Worm (Caenorhabditis elegans) whole organism, young adult: ENCODE measurements around the gene Y50E8A.1.

ENCODE experiments used
- D2030.7 ChIP-seq: fragments of 200-800 bp; sonication (Bioruptor generic); IDR thresholded peaks from 2 replicates; pipeline ENCODE4 v1.3.6; 2022; ENCODE audit warnings: missing genetic modification reagents, missing genetic modification characterization, missing compliant biosample characterization
- F10E7.11 ChIP-seq: sonication (generic microtip); optimal IDR thresholded peaks from 2 replicates; lab custom pipeline; 2017; ENCODE audit warnings: mild to moderate bottlenecking, missing genetic modification characterization, moderate library complexity, missing compliant biosample characterization
- F23B12.7 ChIP-seq: sonication (generic microtip); optimal IDR thresholded peaks from 2 replicates; lab custom pipeline; 2017; ENCODE audit warnings: missing genetic modification characterization, mild to moderate bottlenecking, missing compliant biosample characterization, antibody characterized with exemption, moderate library complexity; ENCODE audit not compliant: insufficient read depth
- F39B2.1 ChIP-seq: fragments of 200-800 bp; sonication (Bioruptor generic); IDR thresholded peaks from 2 replicates; pipeline ENCODE4 v1.3.6; 2022; ENCODE audit warnings: missing genetic modification reagents, missing genetic modification characterization, missing compliant biosample characterization
- F52B5.7 ChIP-seq: sonication (generic microtip); optimal IDR thresholded peaks from 2 replicates; lab custom pipeline; 2016; ENCODE audit warnings: mild to moderate bottlenecking, missing genetic modification characterization, missing compliant biosample characterization
- F55B11.4 ChIP-seq: sonication (generic microtip); optimal IDR thresholded peaks from 2 replicates; lab custom pipeline; 2016; ENCODE audit warnings: missing compliant biosample characterization, missing genetic modification characterization, borderline replicate concordance; ENCODE audit not compliant: insufficient read depth
- F57C9.4 ChIP-seq: sonication (generic microtip); optimal IDR thresholded peaks from 2 replicates; lab custom pipeline; 2017; ENCODE audit warnings: mild to moderate bottlenecking, missing genetic modification characterization, missing compliant biosample characterization
- K12H6.12 ChIP-seq: fragments of 200-800 bp; sonication (Bioruptor generic); optimal IDR thresholded peaks from 2 replicates; lab custom pipeline; 2018; ENCODE audit warnings: mild to moderate bottlenecking, missing genetic modification characterization, missing compliant biosample characterization
- T07F8.4 ChIP-seq: sonication (generic microtip); optimal IDR thresholded peaks from 2 replicates; lab custom pipeline; 2016; ENCODE audit warnings: mild to moderate bottlenecking, missing genetic modification characterization, moderate library complexity, missing compliant biosample characterization
- T26A5.8 ChIP-seq: sonication (generic microtip); optimal IDR thresholded peaks from 2 replicates; lab custom pipeline; 2016; ENCODE audit warnings: missing genetic modification characterization, missing compliant biosample characterization
- Y53G8AR.9 ChIP-seq: fragments of 200-800 bp; sonication (Bioruptor generic); conservative IDR thresholded peaks from 2 replicates; pipeline ENCODE4 v1.3.6; 2022; ENCODE audit warnings: missing genetic modification reagents, missing genetic modification characterization, missing compliant biosample characterization
- Y56A3A.18 ChIP-seq: fragments of 200-800 bp; sonication (Bioruptor generic); IDR thresholded peaks from 2 replicates; pipeline ENCODE4 v1.3.6; 2022; ENCODE audit warnings: missing genetic modification reagents, missing genetic modification characterization, missing compliant biosample characterization
- akir-1 ChIP-seq: fragments of 200-800 bp; sonication (Bioruptor generic); optimal IDR thresholded peaks from 2 replicates; lab custom pipeline; 2018; ENCODE audit warnings: mild to moderate bottlenecking, missing genetic modification characterization, moderate library complexity, missing compliant biosample characterization
- ceh-27 ChIP-seq: fragments of 200-800 bp; sonication (Bioruptor generic); optimal IDR thresholded peaks from 2 replicates; lab custom pipeline; 2018; ENCODE audit warnings: mild to moderate bottlenecking, missing genetic modification characterization, moderate library complexity, missing compliant biosample characterization
- ceh-40 ChIP-seq: fragments of 200-800 bp; sonication (Bioruptor generic); IDR thresholded peaks from 2 replicates; pipeline ENCODE4 v1.3.6; 2022; ENCODE audit warnings: missing genetic modification characterization, missing compliant biosample characterization
- ceh-79 ChIP-seq: sonication (generic microtip); optimal IDR thresholded peaks from 2 replicates; lab custom pipeline; 2017; ENCODE audit warnings: mild to moderate bottlenecking, missing genetic modification characterization, missing compliant biosample characterization
- ceh-91 ChIP-seq: fragments of 200-800 bp; sonication (Bioruptor generic); IDR thresholded peaks from 2 replicates; pipeline ENCODE4 v1.3.6; 2022; ENCODE audit warnings: missing genetic modification reagents, missing genetic modification characterization, missing compliant biosample characterization
- chd-7 ChIP-seq: sonication (generic microtip); optimal IDR thresholded peaks from 2 replicates; lab custom pipeline; 2016; ENCODE audit warnings: mild to moderate bottlenecking, missing genetic modification characterization, moderate library complexity, missing compliant biosample characterization
- egl-18 ChIP-seq: fragments of 200-800 bp; sonication (Bioruptor generic); IDR thresholded peaks from 2 replicates; pipeline ENCODE4 v1.3.6; 2022; ENCODE audit warnings: missing genetic modification reagents, missing genetic modification characterization, missing compliant biosample characterization
- egrh-3 ChIP-seq: fragments of 200-800 bp; sonication (Bioruptor generic); IDR thresholded peaks from 2 replicates; pipeline ENCODE4 v1.3.6; 2022; ENCODE audit warnings: missing genetic modification reagents, missing genetic modification characterization, missing compliant biosample characterization
- ekl-4 ChIP-seq: fragments of 200-800 bp; sonication (Bioruptor generic); IDR thresholded peaks from 2 replicates; pipeline ENCODE4 v1.3.6; 2022; ENCODE audit warnings: missing genetic modification reagents, missing genetic modification characterization, missing compliant biosample characterization
- ets-4 ChIP-seq: fragments of 200-800 bp; sonication (Bioruptor generic); optimal IDR thresholded peaks from 2 replicates; lab custom pipeline; 2018; ENCODE audit warnings: mild to moderate bottlenecking, missing genetic modification characterization, missing compliant biosample characterization
- hmg-1.2 ChIP-seq: fragments of 200-800 bp; sonication (Bioruptor generic); IDR thresholded peaks from 2 replicates; pipeline ENCODE4 v1.3.6; 2022; ENCODE audit warnings: missing genetic modification reagents, missing genetic modification characterization, missing compliant biosample characterization
- hrde-1 ChIP-seq: sonication (generic microtip); optimal IDR thresholded peaks from 2 replicates; lab custom pipeline; 2016; ENCODE audit warnings: missing genetic modification characterization, mild to moderate bottlenecking, missing compliant biosample characterization, moderate library complexity, missing genotype, missing genetic modification reagents, borderline replicate concordance
- let-526 ChIP-seq: fragments of 200-800 bp; sonication (Bioruptor generic); IDR thresholded peaks from 2 replicates; pipeline ENCODE4 v1.3.6; 2022; ENCODE audit warnings: missing genetic modification reagents, missing genetic modification characterization, missing compliant biosample characterization
- lin-54 ChIP-seq: fragments of 200-800 bp; sonication (Bioruptor generic); optimal IDR thresholded peaks from 2 replicates; lab custom pipeline; 2018; ENCODE audit warnings: mild to moderate bottlenecking, missing genetic modification characterization, missing compliant biosample characterization
- madf-10 ChIP-seq: sonication (generic microtip); optimal IDR thresholded peaks from 2 replicates; lab custom pipeline; 2016; ENCODE audit warnings: mild to moderate bottlenecking, missing genetic modification characterization, missing compliant biosample characterization
- madf-3 ChIP-seq: fragments of 200-800 bp; sonication (Bioruptor generic); IDR thresholded peaks from 2 replicates; pipeline ENCODE4 v1.3.6; 2022; ENCODE audit warnings: missing genetic modification reagents, missing genetic modification characterization, missing compliant biosample characterization
- madf-8 ChIP-seq: fragments of 200-800 bp; sonication (Bioruptor generic); conservative IDR thresholded peaks from 2 replicates; pipeline ENCODE4 v1.3.6; 2022; ENCODE audit warnings: missing genetic modification reagents, missing genetic modification characterization, missing compliant biosample characterization
- mes-4 ChIP-seq: sonication (generic microtip); optimal IDR thresholded peaks from 2 replicates; lab custom pipeline; 2016; ENCODE audit warnings: missing genotype, missing genetic modification characterization, missing compliant biosample characterization
- mxl-1 ChIP-seq: sonication (generic microtip); optimal IDR thresholded peaks from 2 replicates; lab custom pipeline; 2016; ENCODE audit warnings: missing genetic modification characterization, missing compliant biosample characterization
- nfya-1 ChIP-seq: sonication (generic microtip); optimal IDR thresholded peaks from 2 replicates; lab custom pipeline; 2017; ENCODE audit warnings: antibody characterized with exemption, missing compliant biosample characterization, missing genetic modification characterization, borderline replicate concordance; ENCODE audit not compliant: insufficient read depth
- nfyb-1 ChIP-seq: fragments of 200-800 bp; sonication (Bioruptor generic); IDR thresholded peaks from 2 replicates; pipeline ENCODE4 v1.3.6; 2022; ENCODE audit warnings: missing genetic modification reagents, missing genetic modification characterization, missing compliant biosample characterization
- nhr-179 ChIP-seq: sonication (generic microtip); optimal IDR thresholded peaks from 2 replicates; lab custom pipeline; 2016; ENCODE audit warnings: mild to moderate bottlenecking, missing genetic modification characterization, missing compliant biosample characterization
- nhr-80 ChIP-seq: sonication (generic microtip); optimal IDR thresholded peaks from 2 replicates; lab custom pipeline; 2016; ENCODE audit warnings: missing genetic modification characterization, missing compliant biosample characterization
- nhr-90 ChIP-seq: sonication (generic microtip); optimal IDR thresholded peaks from 2 replicates; lab custom pipeline; 2016; ENCODE audit warnings: missing genotype, mild to moderate bottlenecking, missing genetic modification characterization, missing compliant biosample characterization
- pbrm-1 ChIP-seq: fragments of 200-800 bp; sonication (Bioruptor generic); IDR thresholded peaks from 2 replicates; pipeline ENCODE4 v1.3.6; 2022; ENCODE audit warnings: missing genetic modification reagents, missing genetic modification characterization, missing compliant biosample characterization
- pha-4 ChIP-seq: fragments of 150-350 bp; sonication (generic microtip); optimal IDR thresholded peaks from 2 replicates; lab custom pipeline; 2014; ENCODE audit warnings: missing biosample characterization, missing genetic modification reagents, missing genetic modification characterization
- sdz-38 ChIP-seq: sonication (generic microtip); optimal IDR thresholded peaks from 2 replicates; lab custom pipeline; 2016; ENCODE audit warnings: missing genotype, missing genetic modification characterization, missing compliant biosample characterization
- tbp1 ChIP-seq: fragments of 200-800 bp; sonication (Bioruptor generic); optimal IDR thresholded peaks from 2 replicates; lab custom pipeline; 2018; ENCODE audit warnings: mild to moderate bottlenecking, missing genetic modification characterization, missing compliant biosample characterization
- tlf-1 ChIP-seq: fragments of 200-800 bp; sonication (Bioruptor generic); optimal IDR thresholded peaks from 2 replicates; lab custom pipeline; 2018; ENCODE audit warnings: mild to moderate bottlenecking, missing genetic modification characterization, missing compliant biosample characterization
- xnd-1 ChIP-seq: sonication (generic microtip); optimal IDR thresholded peaks from 2 replicates; lab custom pipeline; 2016; ENCODE audit warnings: missing genotype, missing genetic modification reagents, missing genetic modification characterization, missing compliant biosample characterization
- zim-3 ChIP-seq: sonication (generic microtip); optimal IDR thresholded peaks from 2 replicates; lab custom pipeline; 2017; ENCODE audit warnings: mild to moderate bottlenecking, missing genetic modification characterization, moderate library complexity, missing compliant biosample characterization
- ztf-18 ChIP-seq: sonication (generic microtip); optimal IDR thresholded peaks from 2 replicates; lab custom pipeline; 2016; ENCODE audit warnings: missing genotype, mild to moderate bottlenecking, missing genetic modification characterization, missing compliant biosample characterization
- ztf-25 ChIP-seq: fragments of 200-800 bp; sonication (Bioruptor generic); IDR thresholded peaks from 2 replicates; pipeline ENCODE4 v1.3.6; 2022; ENCODE audit warnings: missing genetic modification reagents, missing genetic modification characterization, missing compliant biosample characterization
- ztf-28 ChIP-seq: fragments of 200-800 bp; sonication (Bioruptor generic); IDR thresholded peaks from 2 replicates; pipeline ENCODE4 v1.3.6; 2022; ENCODE audit warnings: missing genetic modification reagents, missing genetic modification characterization, missing compliant biosample characterization
- ztf-3 ChIP-seq: fragments of 200-800 bp; sonication (Bioruptor generic); optimal IDR thresholded peaks from 2 replicates; lab custom pipeline; 2018; ENCODE audit warnings: mild to moderate bottlenecking, missing genetic modification characterization, missing compliant biosample characterization

The Y50E8A.1 gene

ce11 chrV:14688097-14688912 is 38.4 kb upstream of the Y50E8A.1 start, which contains the start of gene C47E8.11 (continued):
- TF ChIP-seq ceh-79 (tag; lab: Kevin White, UChicago), result peak; percentile 80
- no peak for TF ChIP-seq F55B11.4 (tag; lab: Kevin White, UChicago)
- peak; percentile 50 for TF ChIP-seq zim-3 (tag; lab: Kevin White, UChicago)
- TF ChIP-seq nhr-179 (tag; lab: Kevin White, UChicago), result no peak
- TF ChIP-seq pbrm-1 (GFP tag; lab: Robert Waterston, UW), result peak; percentile 85
- TF ChIP-seq F52B5.7 (tag; lab: Kevin White, UChicago), result peak; percentile 48
- peak; percentile 36; the same call in 1 of the 2 replicates for TF ChIP-seq hmg-1.2 (GFP tag; lab: Robert Waterston, UW)
- peak; percentile 60 for TF ChIP-seq madf-10 (tag; lab: Kevin White, UChicago)
- no peak for TF ChIP-seq ceh-27
- peak; percentile 67 for TF ChIP-seq tbp1 (GFP tag; lab: Kevin White, UChicago)
- TF ChIP-seq K12H6.12 (tag; lab: Kevin White, UChicago), result peak; percentile 39
- TF ChIP-seq ceh-91 (GFP tag; lab: Robert Waterston, UW), result no peak
- TF ChIP-seq nfyb-1 (GFP tag; lab: Robert Waterston, UW), result peak; percentile 75
- TF ChIP-seq egl-18 (GFP tag; lab: Robert Waterston, UW), result no peak
- no peak for TF ChIP-seq akir-1 (GFP tag; lab: Kevin White, UChicago)
- peak; percentile 32 for TF ChIP-seq nhr-80
- no peak for TF ChIP-seq T26A5.8 (tag; lab: Kevin White, UChicago)
- TF ChIP-seq ztf-28 (GFP tag; lab: Robert Waterston, UW), result no peak
- TF ChIP-seq T07F8.4 (tag; lab: Kevin White, UChicago), result peak; percentile 7
- TF ChIP-seq chd-7 (tag; lab: Kevin White, UChicago), result no peak
- TF ChIP-seq lin-54 (GFP tag; lab: Kevin White, UChicago), result peak; percentile 64
- no peak for TF ChIP-seq ztf-3 (GFP tag; lab: Kevin White, UChicago)
- no peak for TF ChIP-seq mxl-1 (tag; lab: Kevin White, UChicago)
- TF ChIP-seq mes-4 (tag; lab: Kevin White, UChicago), result no peak
- peak; percentile 23 for TF ChIP-seq xnd-1 (tag; lab: Kevin White, UChicago)
- TF ChIP-seq ets-4 (GFP tag; lab: Kevin White, UChicago), result peak; percentile 46
- peak; percentile 72; the same call in 1 of the 2 replicates for TF ChIP-seq madf-3 (GFP tag; lab: Robert Waterston, UW)
- TF ChIP-seq Y56A3A.18 (GFP tag; lab: Robert Waterston, UW), result peak; percentile 92
- TF ChIP-seq F57C9.4, result no peak
- TF ChIP-seq nhr-90, result no peak
- TF ChIP-seq Y53G8AR.9, result peak; percentile 68
- no peak; the same call in 1 of the 2 replicates for TF ChIP-seq let-526 (GFP tag; lab: Robert Waterston, UW)
- TF ChIP-seq D2030.7, result peak; percentile 39; the same call in 1 of the 2 replicates
- TF ChIP-seq nfya-1 (tag; lab: Kevin White, UChicago), result no peak
- TF ChIP-seq ekl-4, result peak; percentile 77; the same call in 1 of the 2 replicates
- TF ChIP-seq egrh-3, result no peak
- peak; percentile 44 for TF ChIP-seq F23B12.7
- peak; percentile 78 for TF ChIP-seq tlf-1 (GFP tag; lab: Kevin White, UChicago)
- no peak for TF ChIP-seq F39B2.1 (GFP tag; lab: Robert Waterston, UW)
- no peak for TF ChIP-seq ceh-40 (GFP tag; lab: Robert Waterston, UW)
- TF ChIP-seq sdz-38 (tag; lab: Kevin White, UChicago), result no peak
- peak; percentile 43 for TF ChIP-seq ztf-18 (tag; lab: Kevin White, UChicago)
- peak; percentile 85 for TF ChIP-seq F10E7.11
- no peak for TF ChIP-seq pha-4 (tag; lab: Kevin White, UChicago)
- no peak; the same call in 1 of the 2 replicates for TF ChIP-seq madf-8 (GFP tag; lab: Robert Waterston, UW)
- TF ChIP-seq hrde-1 (tag; lab: Kevin White, UChicago), result peak; percentile 21
- TF ChIP-seq ztf-25 (GFP tag; lab: Robert Waterston, UW), result no peak
